Worm (Caenorhabditis elegans): ENCODE results near the gene srh-78.

- TF ChIP-seq elt-4 (tag; optimal IDR thresholded peaks at IDR 0.05) (no peak), ets-4 (tag; optimal IDR thresholded peaks at IDR 0.05) (no peak), rnt-1 (tag; optimal IDR thresholded peaks at IDR 0.05) (no peak)
These were observed 23.3 kb downstream of the srh-78 start, which contains the start of gene txt-2 for ce11 chrV:240287-240686.
